Worm (Caenorhabditis elegans): Measurements from ENCODE around the gene nep-9.

The nep-9 gene

ce11 chrII:3428158-3428704 lies 29.1 kb upstream of the nep-9 start:
- TF ChIP-seq unc-3 (GFP tag; conservative IDR thresholded peaks at IDR 0.05) (no peak), unc-3 (tag; optimal IDR thresholded peaks at IDR 0.05) (peak; percentile 11), nfya-1 (tag; optimal IDR thresholded peaks at IDR 0.05) (peak; percentile 8), elt-4 (tag; optimal IDR thresholded peaks at IDR 0.05) (no peak), hlh-30 (tag; optimal IDR thresholded peaks at IDR 0.05; ENCODE audit: insufficient read depth) (peak; percentile 28), pax-1 (tag; optimal IDR thresholded peaks at IDR 0.05) (no peak), hlh-8 (tag; optimal IDR thresholded peaks at IDR 0.05) (no peak), sox-4 (tag; optimal IDR thresholded peaks at IDR 0.05) (peak; percentile 17), ceh-48 (tag; optimal IDR thresholded peaks at IDR 0.05) (peak; percentile 85), gmeb-2 (tag; optimal IDR thresholded peaks at IDR 0.05) (no peak), odd-2 (tag; optimal IDR thresholded peaks at IDR 0.05) (no peak), ceh-19 (GFP tag; optimal IDR thresholded peaks at IDR 0.05) (peak; percentile 49), ceh-31 (tag; optimal IDR thresholded peaks at IDR 0.05) (no peak)

- TF ChIP-seq K09A11.1 (tag; optimal IDR thresholded peaks at IDR 0.05; ENCODE audit: insufficient read depth) (no peak), T23F11.4 (GFP tag; optimal IDR thresholded peaks at IDR 0.05) (no peak), hlh-8 (tag; optimal IDR thresholded peaks at IDR 0.05) (no peak), ets-4 (tag; optimal IDR thresholded peaks at IDR 0.05) (no peak), ceh-22 (tag; optimal IDR thresholded peaks at IDR 0.05) (no peak), C38D4.7 (GFP tag; optimal IDR thresholded peaks at IDR 0.05) (no peak), unc-42 (tag; optimal IDR thresholded peaks at IDR 0.05) (no peak), ceh-6 (GFP tag; optimal IDR thresholded peaks at IDR 0.05) (no peak), ceh-45 (GFP tag; IDR thresholded peaks at IDR 0.05) (no peak), ama-1 (optimal IDR thresholded peaks at IDR 0.05) (no peak)
Observed at ce11 chrII:3425433-3425832, 26.3 kb upstream of the nep-9 start, which contains the start of gene nep-11. TSS of gene nep-11 (minus strand) at chrII:3425533.

- no peak for TF ChIP-seq nhr-11 (tag; optimal IDR thresholded peaks at IDR 0.05)
Observed at ce11 chrII:3422938-3423337, 23.8 kb upstream of the nep-9 start.

- no peak for TF ChIP-seq ceh-19 (GFP tag; optimal IDR thresholded peaks at IDR 0.05)
- TF ChIP-seq tbx-2 (tag; optimal IDR thresholded peaks at IDR 0.05), result no peak
- TF ChIP-seq nhr-11 (tag; optimal IDR thresholded peaks at IDR 0.05), result no peak
- no peak for TF ChIP-seq nhr-232 (tag; optimal IDR thresholded peaks at IDR 0.05)
- no peak for TF ChIP-seq pax-1 (tag; optimal IDR thresholded peaks at IDR 0.05)
- TF ChIP-seq elt-4 (tag; optimal IDR thresholded peaks at IDR 0.05), result no peak
- no peak for TF ChIP-seq sox-2 (GFP tag; IDR thresholded peaks at IDR 0.05)
- no peak for TF ChIP-seq fax-1 (tag; optimal IDR thresholded peaks at IDR 0.05)
- no peak for TF ChIP-seq lim-6 (tag; optimal IDR thresholded peaks at IDR 0.05)
- TF ChIP-seq ceh-22 (tag; optimal IDR thresholded peaks at IDR 0.05), result no peak
Observed at ce11 chrII:3416528-3416927, 17.4 kb upstream of the nep-9 start, which contains the start of gene nep-6. TSS of gene nep-6 (plus strand) at chrII:3416828.

- TF ChIP-seq lin-11 (tag; optimal IDR thresholded peaks at IDR 0.05), result no peak
- no peak for TF ChIP-seq rnt-1 (tag; optimal IDR thresholded peaks at IDR 0.05)
- TF ChIP-seq C08G9.2 (tag; optimal IDR thresholded peaks at IDR 0.05), result no peak
- TF ChIP-seq ceh-9 (tag; optimal IDR thresholded peaks at IDR 0.05), result no peak
- no peak for TF ChIP-seq ref-2 (tag; optimal IDR thresholded peaks at IDR 0.05)
- TF ChIP-seq ceh-14 (tag; optimal IDR thresholded peaks at IDR 0.05), result no peak
- no peak for TF ChIP-seq unc-55 (GFP tag; optimal IDR thresholded peaks at IDR 0.05)
- no peak for TF ChIP-seq C38D4.7 (GFP tag; optimal IDR thresholded peaks at IDR 0.05)
- TF ChIP-seq pha-2 (tag; optimal IDR thresholded peaks at IDR 0.05), result no peak
- no peak for TF ChIP-seq npax-4 (tag; optimal IDR thresholded peaks at IDR 0.05)
- TF ChIP-seq ceh-31 (tag; optimal IDR thresholded peaks at IDR 0.05), result no peak
- TF ChIP-seq sox-2 (GFP tag; IDR thresholded peaks at IDR 0.05), result no peak
- TF ChIP-seq pros-1 (tag; optimal IDR thresholded peaks at IDR 0.05), result no peak
- TF ChIP-seq ceh-22 (tag; optimal IDR thresholded peaks at IDR 0.05), result no peak
- no peak for TF ChIP-seq ceh-6 (GFP tag; optimal IDR thresholded peaks at IDR 0.05)
Observed at ce11 chrII:3414383-3414910, 15.3 kb upstream of the nep-9 start, which contains the start of the genes F18A12.7 and F18A12.2. TSS of gene F18A12.7 (minus strand) at chrII:3414483. TSS of gene F18A12.2 (plus strand) at chrII:3414860.

Data from whole organism, late embryonic.